Worm (Caenorhabditis elegans): ENCODE measurements around the gene sad-1.

ce11 chrX:13539701-13540100 is 39.2 kb upstream of the sad-1 start:
- TF ChIP-seq unc-39 (tag; optimal IDR thresholded peaks at IDR 0.05): no peak
- no peak for TF ChIP-seq lsy-2 (tag; optimal IDR thresholded peaks at IDR 0.05)
- no peak for TF ChIP-seq elt-3 (tag; optimal IDR thresholded peaks at IDR 0.05)
- TF ChIP-seq unc-62 (GFP tag; optimal IDR thresholded peaks at IDR 0.05): no peak
- TF ChIP-seq M03D4.4 (tag; optimal IDR thresholded peaks at IDR 0.05): no peak
- no peak for TF ChIP-seq ztf-11 (tag; optimal IDR thresholded peaks at IDR 0.05)
- no peak for TF ChIP-seq nhr-28 (tag; optimal IDR thresholded peaks at IDR 0.05)
- no peak for TF ChIP-seq cnd-1 (tag; optimal IDR thresholded peaks at IDR 0.05)
